Worm (Caenorhabditis elegans) whole organism, early embryonic: ENCODE results near the gene F37B4.10.

Source experiments
- B0310.2 ChIP-seq: sonication (generic microtip); optimal IDR thresholded peaks from 2 replicates; lab custom pipeline; 2016; ENCODE audit warnings: mild to moderate bottlenecking, missing genetic modification characterization, missing compliant biosample characterization
- F13C5.2 ChIP-seq: sonication (generic microtip); optimal IDR thresholded peaks from 2 replicates; lab custom pipeline; 2017; ENCODE audit warnings: mild to moderate bottlenecking, missing genetic modification characterization, inconsistent platforms, missing compliant biosample characterization
- aly-1 ChIP-seq: sonication (generic microtip); optimal IDR thresholded peaks from 2 replicates; lab custom pipeline; 2016; ENCODE audit warnings: missing genetic modification characterization, missing compliant biosample characterization
- ama-1 ChIP-seq: fragments of 150-350 bp; optimal IDR thresholded peaks from 2 replicates; lab custom pipeline; 2014
- ceh-13 ChIP-seq: fragments of 200-800 bp; sonication (Bioruptor generic); optimal IDR thresholded peaks from 2 replicates; lab custom pipeline; 2018; ENCODE audit warnings: mild to moderate bottlenecking, missing genetic modification characterization, missing compliant biosample characterization
- ceh-36 ChIP-seq: sonication (generic microtip); optimal IDR thresholded peaks from 2 replicates; lab custom pipeline; 2016; ENCODE audit warnings: missing genetic modification characterization, inconsistent platforms, missing compliant biosample characterization
- ets-7 ChIP-seq: sonication (generic microtip); optimal IDR thresholded peaks from 2 replicates; lab custom pipeline; 2016; ENCODE audit warnings: missing genotype, missing genetic modification characterization, missing compliant biosample characterization
- flt-1 ChIP-seq: fragments of 200-800 bp; sonication (Bioruptor generic); IDR thresholded peaks from 2 replicates; pipeline ENCODE4 v1.3.6; 2022; ENCODE audit warnings: missing genetic modification characterization, missing compliant biosample characterization
- hmbx-1 ChIP-seq: sonication (generic microtip); optimal IDR thresholded peaks from 2 replicates; lab custom pipeline; 2016; ENCODE audit warnings: mild to moderate bottlenecking, missing genetic modification characterization, missing compliant biosample characterization
- hmg-4 ChIP-seq: fragments of 200-800 bp; sonication (Bioruptor generic); optimal IDR thresholded peaks from 2 replicates; lab custom pipeline; 2018; ENCODE audit warnings: mild to moderate bottlenecking, missing genetic modification characterization, missing compliant biosample characterization
- hnd-1 ChIP-seq: sonication (generic microtip); optimal IDR thresholded peaks from 2 replicates; lab custom pipeline; 2016; ENCODE audit warnings: missing genetic modification characterization, missing compliant biosample characterization
- pes-1 ChIP-seq: fragments of 200-800 bp; sonication (Bioruptor generic); IDR thresholded peaks from 2 replicates; pipeline ENCODE4 v1.3.6; 2022; ENCODE audit warnings: missing genetic modification reagents, missing genetic modification characterization, missing compliant biosample characterization
- scrt-1 ChIP-seq: fragments of 200-800 bp; sonication (Bioruptor generic); IDR thresholded peaks from 2 replicates; pipeline ENCODE4 v1.3.6; 2022; ENCODE audit warnings: missing genetic modification characterization, missing compliant biosample characterization
- sea-1 ChIP-seq: fragments of 200-800 bp; sonication (Bioruptor generic); conservative IDR thresholded peaks from 2 replicates; pipeline ENCODE4 v1.3.6; 2022; ENCODE audit warnings: missing genetic modification characterization, missing compliant biosample characterization
- tbx-11 ChIP-seq: fragments of 200-800 bp; sonication (Bioruptor generic); IDR thresholded peaks from 2 replicates; pipeline ENCODE4 v1.3.6; 2022; ENCODE audit warnings: missing genetic modification characterization, missing compliant biosample characterization
- tbx-37 ChIP-seq: fragments of 200-800 bp; sonication (Bioruptor generic); conservative IDR thresholded peaks from 2 replicates; pipeline ENCODE4 v1.3.6; 2022; ENCODE audit warnings: missing genetic modification reagents, missing genetic modification characterization, missing compliant biosample characterization
- tra-4 ChIP-seq: sonication (generic microtip); optimal IDR thresholded peaks from 2 replicates; lab custom pipeline; 2017; ENCODE audit warnings: missing genetic modification characterization, missing compliant biosample characterization

F37B4.10 gene

DNA sequence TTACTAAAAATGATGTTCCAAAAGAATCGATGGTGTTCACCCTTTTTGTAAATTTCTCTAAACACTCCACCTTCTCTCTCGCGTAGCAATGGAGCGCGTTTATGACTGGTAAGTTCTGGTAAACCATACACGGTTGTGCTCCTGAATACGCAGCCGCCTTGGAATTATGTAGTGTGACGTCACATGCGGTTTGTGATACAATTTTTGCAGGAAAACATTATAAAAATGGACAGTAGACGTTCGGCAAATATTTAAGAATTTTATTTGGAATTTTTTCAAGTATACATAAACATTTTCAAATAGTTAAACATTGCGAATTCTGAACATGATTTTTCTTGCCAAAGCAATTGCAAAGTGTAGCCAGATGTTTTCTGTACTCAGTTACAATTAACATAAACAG, at the start of gene F37B4.10:
F37B4.10 (minus strand) TSS at position 101 of the 400 bp plus-strand sequence.
- TF ChIP-seq aly-1 (tag; lab: Kevin White, UChicago) (no peak), ceh-13 (GFP tag; lab: Kevin White, UChicago) (no peak), hmg-4 (GFP tag; lab: Kevin White, UChicago) (no peak), hnd-1 (tag; lab: Kevin White, UChicago) (no peak), ets-7 (tag; lab: Kevin White, UChicago) (no peak), tbx-11 (no peak), pes-1 (GFP tag; lab: Robert Waterston, UW) (no peak), scrt-1 (no peak), F13C5.2 (tag; lab: Kevin White, UChicago) (no peak), tbx-37 (GFP tag; lab: Robert Waterston, UW) (no peak), ceh-36 (tag; lab: Kevin White, UChicago) (no peak), sea-1 (no peak), hmbx-1 (tag; lab: Kevin White, UChicago) (no peak), ama-1 (no peak), B0310.2 (tag; lab: Kevin White, UChicago) (no peak), flt-1 (no peak), tra-4 (no peak)

DNA sequence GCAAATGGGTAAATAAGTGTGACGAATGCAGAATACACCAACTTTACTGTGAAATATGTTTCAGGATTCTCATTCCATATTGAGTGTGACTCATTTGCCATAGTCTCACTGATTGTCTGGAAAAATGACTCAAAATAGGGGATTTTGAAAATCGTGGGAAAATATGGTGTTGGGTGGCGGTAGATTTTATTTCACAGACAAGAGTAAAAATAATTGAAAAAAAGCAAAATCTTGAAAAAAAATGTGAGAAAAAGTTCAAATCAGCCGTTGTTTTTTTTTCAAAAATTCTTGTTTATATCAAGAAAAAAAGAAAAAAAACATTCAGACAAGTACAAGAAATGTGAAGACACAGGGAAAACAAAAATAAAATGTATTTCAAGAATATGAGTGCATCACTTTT, 45.2 kb upstream of the F37B4.10 start, which contains the start of gene srh-38:
srh-38 (minus strand) TSS at position 101 of the 400 bp plus-strand sequence.
- TF ChIP-seq scrt-1 (no peak), ama-1 (no peak), F13C5.2 (tag; lab: Kevin White, UChicago) (no peak), ceh-36 (tag; lab: Kevin White, UChicago) (no peak), ets-7 (tag; lab: Kevin White, UChicago) (no peak), tbx-11 (no peak), hmbx-1 (tag; lab: Kevin White, UChicago) (no peak), flt-1 (no peak), aly-1 (tag; lab: Kevin White, UChicago) (no peak), tbx-37 (GFP tag; lab: Robert Waterston, UW) (no peak), hmg-4 (GFP tag; lab: Kevin White, UChicago) (no peak), sea-1 (no peak), pes-1 (GFP tag; lab: Robert Waterston, UW) (no peak), B0310.2 (tag; lab: Kevin White, UChicago) (no peak), hnd-1 (tag; lab: Kevin White, UChicago) (no peak), tra-4 (no peak), ceh-13 (GFP tag; lab: Kevin White, UChicago) (no peak)

DNA sequence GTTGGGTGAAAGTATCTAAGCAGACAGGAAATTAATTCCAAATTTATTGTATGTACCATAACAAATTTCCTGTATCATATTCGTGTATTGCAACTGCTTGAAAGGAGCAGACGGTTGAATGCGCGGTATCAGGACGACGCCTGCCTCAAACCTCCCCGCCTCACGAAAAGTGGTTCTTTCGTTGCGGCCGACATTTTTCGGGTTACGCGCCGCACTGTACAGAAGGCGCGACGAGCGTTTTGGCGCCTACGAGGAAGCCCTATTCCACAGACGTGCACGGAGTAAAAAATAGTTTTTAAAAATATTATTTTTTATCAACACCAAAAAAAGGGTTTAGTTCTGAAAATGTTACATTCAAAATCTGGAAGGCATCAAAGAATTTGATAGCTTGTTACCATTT, 42.7 kb upstream of the F37B4.10 start:
- TF ChIP-seq flt-1 (no peak), F13C5.2 (tag; lab: Kevin White, UChicago) (no peak), B0310.2 (tag; lab: Kevin White, UChicago) (no peak), tra-4 (no peak), ets-7 (tag; lab: Kevin White, UChicago) (no peak), hnd-1 (tag; lab: Kevin White, UChicago) (no peak), tbx-37 (GFP tag; lab: Robert Waterston, UW) (no peak), pes-1 (GFP tag; lab: Robert Waterston, UW) (no peak), tbx-11 (no peak), hmbx-1 (tag; lab: Kevin White, UChicago) (no peak), ama-1 (no peak), hmg-4 (GFP tag; lab: Kevin White, UChicago) (no peak), aly-1 (tag; lab: Kevin White, UChicago) (no peak), sea-1 (no peak)

DNA sequence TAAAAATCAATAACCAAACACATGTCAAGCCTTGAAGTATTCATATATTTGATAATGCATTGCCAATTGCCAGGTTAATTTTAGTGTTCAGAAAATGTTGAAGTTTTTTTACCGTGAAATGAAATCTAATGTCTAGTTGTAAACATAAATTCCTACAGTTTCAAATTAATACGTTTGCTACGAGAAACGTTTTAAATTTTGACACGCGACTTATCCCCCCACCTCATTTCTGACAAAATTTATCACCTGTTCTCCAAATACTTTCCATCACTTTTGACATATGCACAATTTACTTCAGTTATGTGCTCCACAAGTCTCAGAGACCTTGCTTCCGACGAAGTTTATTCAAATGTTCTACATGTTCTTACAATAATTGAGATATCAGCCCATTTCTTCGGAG, 36.5 kb upstream of the F37B4.10 start, which contains the start of gene srh-146:
srh-146 (plus strand) TSS at position 301 of the 400 bp plus-strand sequence.
- TF ChIP-seq hmbx-1 (tag; lab: Kevin White, UChicago) (no peak), F13C5.2 (tag; lab: Kevin White, UChicago) (no peak), sea-1 (no peak), pes-1 (GFP tag; lab: Robert Waterston, UW) (no peak), flt-1 (no peak), ama-1 (no peak), ceh-36 (tag; lab: Kevin White, UChicago) (no peak), aly-1 (tag; lab: Kevin White, UChicago) (no peak), B0310.2 (tag; lab: Kevin White, UChicago) (no peak), hnd-1 (tag; lab: Kevin White, UChicago) (no peak)

DNA sequence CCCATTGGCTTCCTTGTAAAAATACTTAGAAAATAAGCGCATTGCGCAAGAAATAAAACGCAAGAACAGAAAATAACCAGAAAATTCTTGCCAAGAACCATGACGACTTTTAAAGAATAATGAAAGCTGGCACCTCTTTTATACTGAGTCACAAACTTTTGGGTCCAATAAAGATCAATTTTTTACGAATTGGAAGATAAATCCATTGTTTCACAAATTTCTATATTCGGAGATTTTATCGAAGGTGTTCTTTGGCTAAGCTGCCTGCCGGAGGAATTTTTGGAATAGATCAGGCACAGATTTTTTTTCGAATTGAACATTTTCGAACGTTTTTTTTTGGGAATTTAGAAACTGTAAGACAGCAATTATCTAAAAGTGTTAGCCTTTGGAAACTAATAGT, 35.5 kb upstream of the F37B4.10 start, which contains the start of gene C31B8.9:
C31B8.9 (minus strand) TSS at position 101 of the 400 bp plus-strand sequence.
- TF ChIP-seq ceh-36 (tag; lab: Kevin White, UChicago) (no peak), scrt-1 (no peak), pes-1 (GFP tag; lab: Robert Waterston, UW) (no peak)

DNA sequence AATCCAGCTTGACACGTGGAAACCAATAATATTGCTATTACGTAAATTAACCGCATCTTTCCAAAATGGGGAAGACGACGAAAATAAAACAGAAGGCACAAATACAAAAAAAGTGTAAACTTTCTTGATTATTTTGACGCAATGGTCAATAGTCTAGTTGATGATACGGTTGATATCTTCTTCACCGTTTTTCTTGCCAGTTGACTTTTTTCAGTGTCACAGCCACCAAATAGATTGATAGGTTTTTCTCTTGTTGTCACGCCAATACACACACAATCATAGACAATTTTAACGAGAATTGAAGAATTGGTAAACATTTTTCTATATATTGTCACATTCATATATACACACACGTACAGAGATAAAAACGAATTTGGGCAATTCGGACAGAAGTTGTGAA, 32.1 kb upstream of the F37B4.10 start, which contains the start of gene zmp-3:
zmp-3 (minus strand) TSS at position 101 of the 400 bp plus-strand sequence.
- no peak for TF ChIP-seq flt-1
- no peak for TF ChIP-seq F13C5.2 (tag; lab: Kevin White, UChicago)
- TF ChIP-seq tbx-37 (GFP tag; lab: Robert Waterston, UW): no peak
- no peak for TF ChIP-seq hnd-1 (tag; lab: Kevin White, UChicago)

DNA sequence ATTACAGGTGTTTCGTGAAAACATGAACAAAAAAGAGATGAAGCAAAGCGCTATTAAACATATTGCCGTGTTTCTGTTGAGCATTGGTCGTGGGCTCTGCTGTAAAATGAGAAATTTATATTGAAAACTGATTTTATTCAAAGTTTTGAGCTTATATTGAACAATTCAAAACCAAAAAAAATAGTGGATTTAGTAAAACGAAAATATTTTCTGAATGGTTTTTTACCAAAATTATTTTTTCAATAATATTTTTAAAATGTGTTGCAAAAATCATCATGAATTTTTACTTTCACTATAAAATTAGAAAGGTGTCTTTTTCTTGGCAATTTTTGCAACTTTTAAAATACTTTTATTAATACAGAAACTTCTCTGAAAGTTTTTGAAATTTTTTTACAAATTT, 25.8 kb upstream of the F37B4.10 start, which contains the start of gene C31B8.7:
C31B8.7 (minus strand) TSS at position 101 of the 400 bp plus-strand sequence.
- TF ChIP-seq tbx-11: no peak
- TF ChIP-seq tbx-37 (GFP tag; lab: Robert Waterston, UW): no peak
- TF ChIP-seq scrt-1: no peak
- no peak for TF ChIP-seq ets-7 (tag; lab: Kevin White, UChicago)
- no peak for TF ChIP-seq aly-1 (tag; lab: Kevin White, UChicago)
- no peak for TF ChIP-seq ceh-36 (tag; lab: Kevin White, UChicago)
- no peak for TF ChIP-seq F13C5.2 (tag; lab: Kevin White, UChicago)
- TF ChIP-seq flt-1: no peak
- no peak for TF ChIP-seq ama-1

DNA sequence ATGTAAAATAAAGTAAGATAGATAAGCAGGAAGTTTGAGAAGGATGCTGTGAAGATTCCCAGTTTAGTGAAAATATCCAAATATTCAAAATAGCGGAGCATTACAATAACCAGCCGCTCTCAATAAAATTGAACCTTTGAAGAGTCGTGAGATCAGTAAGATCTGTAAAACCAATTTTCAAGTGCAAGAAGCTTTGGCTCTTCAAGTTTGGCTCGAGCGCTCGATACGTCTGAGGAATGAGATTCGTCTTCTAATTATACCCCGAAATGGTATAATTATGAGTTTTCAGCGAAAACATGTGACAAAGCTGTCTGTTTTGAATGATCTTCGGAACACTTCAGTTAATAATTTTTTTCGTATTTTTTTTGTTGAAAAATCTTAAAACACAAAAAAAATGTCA, 22.5 kb upstream of the F37B4.10 start, which contains the start of gene str-46:
str-46 (minus strand) TSS at position 101 of the 400 bp plus-strand sequence.
- TF ChIP-seq sea-1 (no peak), scrt-1 (no peak), hmg-4 (GFP tag; lab: Kevin White, UChicago) (no peak), ets-7 (tag; lab: Kevin White, UChicago) (no peak), ama-1 (no peak), F13C5.2 (tag; lab: Kevin White, UChicago) (no peak), tbx-11 (no peak), B0310.2 (tag; lab: Kevin White, UChicago) (no peak), hmbx-1 (tag; lab: Kevin White, UChicago) (no peak), tbx-37 (GFP tag; lab: Robert Waterston, UW) (no peak), hnd-1 (tag; lab: Kevin White, UChicago) (no peak)
